Worm (Caenorhabditis elegans): ENCODE data around the gene idpa-2.

ce11 chrII:8814231-8814630 lies 21.7 kb upstream of the idpa-2 start:
- TF ChIP-seq him-1 (tag; optimal IDR thresholded peaks at IDR 0.05) (no peak), W03F9.2 (tag; optimal IDR thresholded peaks at IDR 0.05) (no peak), dao-5 (tag; optimal IDR thresholded peaks at IDR 0.05) (no peak)

Measured in whole organism, L4/young adult.